Worm (Caenorhabditis elegans) whole organism, L2 larva: ENCODE data around the gene clec-250.

ENCODE experiments used
- C34F6.9 ChIP-seq: fragments of 150-350 bp; optimal IDR thresholded peaks from 2 replicates; lab custom pipeline; 2014; ENCODE audit warnings: missing biosample characterization, missing genetic modification characterization
- F13H6.1 ChIP-seq: sonication (generic microtip); optimal IDR thresholded peaks from 2 replicates; lab custom pipeline; 2016; ENCODE audit warnings: missing genetic modification characterization, missing compliant biosample characterization
- alr-1 ChIP-seq: fragments of 150-350 bp; optimal IDR thresholded peaks from 2 replicates; lab custom pipeline; 2014; ENCODE audit warnings: missing biosample characterization, missing genetic modification characterization
- ama-1 ChIP-seq: fragments of 150-350 bp; optimal IDR thresholded peaks from 2 replicates; lab custom pipeline; 2018; ENCODE audit warnings: inconsistent platforms
- ceh-16 ChIP-seq: fragments of 150-350 bp; optimal IDR thresholded peaks from 2 replicates; lab custom pipeline; 2014; ENCODE audit warnings: missing biosample characterization, missing genetic modification characterization
- ceh-82 ChIP-seq: fragments of 150-350 bp; optimal IDR thresholded peaks from 2 replicates; lab custom pipeline; 2014; ENCODE audit warnings: missing biosample characterization, missing genetic modification characterization
- crh-2 ChIP-seq: sonication (generic microtip); optimal IDR thresholded peaks from 2 replicates; lab custom pipeline; 2017; ENCODE audit warnings: missing biosample characterization, missing genetic modification characterization
- elt-1 ChIP-seq: fragments of 150-350 bp; optimal IDR thresholded peaks from 2 replicates; lab custom pipeline; 2014; ENCODE audit warnings: missing biosample characterization, missing genetic modification characterization
- elt-3 ChIP-seq: sonication (generic microtip); optimal IDR thresholded peaks from 2 replicates; lab custom pipeline; 2017; ENCODE audit warnings: missing biosample characterization, missing genetic modification characterization
- fos-1 ChIP-seq: fragments of 150-350 bp; optimal IDR thresholded peaks from 2 replicates; lab custom pipeline; 2014; ENCODE audit warnings: missing biosample characterization, missing genetic modification characterization
- lin-11 ChIP-seq: fragments of 150-350 bp; sonication (generic microtip); optimal IDR thresholded peaks from 2 replicates; lab custom pipeline; 2014; ENCODE audit warnings: missing biosample characterization, missing genetic modification characterization, inconsistent platforms, mixed read lengths
- lin-39 ChIP-seq: fragments of 150-350 bp; optimal IDR thresholded peaks from 2 replicates; lab custom pipeline; 2014; ENCODE audit warnings: missing biosample characterization, missing genetic modification reagents, missing genetic modification characterization
- lsy-2 ChIP-seq, 2 experiments: fragments of 150-350 bp in 1 of 2; sonication (generic microtip) in 1 of 2; optimal IDR thresholded peaks; 2 replicates each; lab custom pipeline; 2014 to 2017; ENCODE audit warnings: missing biosample characterization in 2 of 2, missing genetic modification characterization in 2 of 2
- mab-5 ChIP-seq: fragments of 150-350 bp; optimal IDR thresholded peaks from 2 replicates; lab custom pipeline; 2014; ENCODE audit warnings: missing biosample characterization, missing genetic modification characterization
- mbf-1 ChIP-seq: sonication (generic microtip); optimal IDR thresholded peaks from 2 replicates; lab custom pipeline; 2017; ENCODE audit warnings: missing biosample characterization, missing genetic modification characterization
- mdl-1 ChIP-seq, 2 experiments: fragments of 150-350 bp in 1 of 2; sonication (generic microtip) in 1 of 2; optimal IDR thresholded peaks; 2 replicates each; lab custom pipeline; 2017; ENCODE audit warnings: missing biosample characterization in 2 of 2, missing genetic modification characterization in 2 of 2
- nhr-10 ChIP-seq: sonication (generic microtip); optimal IDR thresholded peaks from 2 replicates; lab custom pipeline; 2017; ENCODE audit warnings: missing biosample characterization, missing genetic modification characterization
- nhr-11 ChIP-seq: fragments of 150-350 bp; optimal IDR thresholded peaks from 2 replicates; lab custom pipeline; 2014; ENCODE audit warnings: missing biosample characterization, missing genetic modification characterization
- nhr-129 ChIP-seq: fragments of 150-350 bp; optimal IDR thresholded peaks from 2 replicates; lab custom pipeline; 2014; ENCODE audit warnings: missing biosample characterization, missing genetic modification characterization
- nhr-21 ChIP-seq: fragments of 150-350 bp; optimal IDR thresholded peaks from 2 replicates; lab custom pipeline; 2014; ENCODE audit warnings: missing biosample characterization, missing genetic modification characterization
- nhr-23 ChIP-seq: fragments of 150-350 bp; optimal IDR thresholded peaks from 2 replicates; lab custom pipeline; 2014; ENCODE audit warnings: missing biosample characterization, missing genetic modification reagents, missing genetic modification characterization
- nhr-237 ChIP-seq: fragments of 150-350 bp; optimal IDR thresholded peaks from 2 replicates; lab custom pipeline; 2014; ENCODE audit warnings: missing biosample characterization, missing genetic modification characterization
- nhr-6 ChIP-seq: fragments of 150-350 bp; optimal IDR thresholded peaks from 2 replicates; lab custom pipeline; 2014; ENCODE audit warnings: missing biosample characterization, missing genetic modification characterization
- peb-1 ChIP-seq: fragments of 150-350 bp; optimal IDR thresholded peaks from 2 replicates; lab custom pipeline; 2014; ENCODE audit warnings: missing biosample characterization, missing genetic modification characterization
- skn-1 ChIP-seq: sonication (generic microtip); optimal IDR thresholded peaks from 2 replicates; lab custom pipeline; 2017; ENCODE audit warnings: missing biosample characterization, missing genetic modification characterization
- sma-3 ChIP-seq: sonication (generic microtip); optimal IDR thresholded peaks from 2 replicates; lab custom pipeline; 2016; ENCODE audit warnings: missing genetic modification reagents, missing genetic modification characterization, missing compliant biosample characterization
- sma-9 ChIP-seq, 2 experiments: fragments of 150-350 bp in 1 of 2; sonication (generic microtip) in 1 of 2; optimal IDR thresholded peaks; 2 replicates each; lab custom pipeline; 2014 to 2016; ENCODE audit warnings: missing genetic modification characterization in 2 of 2, mild to moderate bottlenecking in 1 of 2, missing biosample characterization in 1 of 2, missing compliant biosample characterization in 1 of 2, missing genetic modification reagents in 1 of 2, moderate library complexity in 1 of 2
- snpc-4 ChIP-seq: fragments of 150-350 bp; optimal IDR thresholded peaks from 2 replicates; lab custom pipeline; 2014; ENCODE audit warnings: missing biosample characterization, missing genetic modification characterization
- unc-39 ChIP-seq: fragments of 150-350 bp; optimal IDR thresholded peaks from 2 replicates; lab custom pipeline; 2014; ENCODE audit warnings: missing biosample characterization, missing genetic modification characterization
- unc-62 ChIP-seq: fragments of 150-350 bp; optimal IDR thresholded peaks from 2 replicates; lab custom pipeline; 2014; ENCODE audit warnings: missing biosample characterization, missing genetic modification reagents, missing genetic modification characterization
- zag-1 ChIP-seq: fragments of 150-350 bp; optimal IDR thresholded peaks from 2 replicates; lab custom pipeline; 2014; ENCODE audit warnings: missing biosample characterization, missing genetic modification characterization
- ztf-1 ChIP-seq: fragments of 200-800 bp; sonication (Bioruptor generic); conservative IDR thresholded peaks from 2 replicates; pipeline ENCODE4 v1.3.6; 2022; ENCODE audit warnings: missing genetic modification characterization, missing compliant biosample characterization
- ztf-11 ChIP-seq: sonication (generic microtip); optimal IDR thresholded peaks from 2 replicates; lab custom pipeline; 2017; ENCODE audit warnings: missing biosample characterization, missing genetic modification characterization
- ztf-4 ChIP-seq: fragments of 150-350 bp; optimal IDR thresholded peaks from 2 replicates; lab custom pipeline; 2014; ENCODE audit warnings: missing biosample characterization, missing genetic modification characterization

The clec-250 gene

DNA sequence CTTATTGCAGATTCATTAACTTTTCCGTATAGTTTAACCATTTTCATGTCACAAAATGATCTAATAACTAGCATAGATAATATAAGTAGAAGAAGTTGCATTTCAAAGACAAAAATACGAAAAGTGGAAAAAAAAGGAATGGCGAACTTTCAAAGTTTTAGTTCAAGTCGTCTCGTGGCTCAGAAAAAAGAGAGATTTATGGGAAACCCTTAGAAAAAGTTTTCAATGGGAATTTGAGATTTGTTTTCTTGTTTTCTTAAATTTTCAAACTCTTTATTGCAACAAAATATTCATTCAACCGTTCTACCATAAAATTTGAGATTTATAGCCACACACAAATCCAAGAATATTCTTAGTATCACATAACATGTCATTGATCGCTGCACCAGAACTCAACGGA is at the start of gene clec-250:
Gene clec-250 (minus strand): TSS at position 101 of the 400 bp plus-strand sequence.
- TF ChIP-seq mdl-1 (tag; optimal IDR thresholded peaks at IDR 0.05; lab: Kevin White, UChicago), result no peak
- TF ChIP-seq ceh-82 (tag; lab: Kevin White, UChicago), result no peak
- TF ChIP-seq zag-1 (tag; lab: Kevin White, UChicago), result no peak
- TF ChIP-seq elt-1 (tag; lab: Kevin White, UChicago), result no peak
- TF ChIP-seq mbf-1 (tag; lab: Kevin White, UChicago), result no peak
- TF ChIP-seq lsy-2 (tag; optimal IDR thresholded peaks at IDR 0.05; lab: Kevin White, UChicago), result no peak
- no peak for TF ChIP-seq alr-1 (tag; lab: Kevin White, UChicago)
- TF ChIP-seq ztf-11 (tag; lab: Kevin White, UChicago), result no peak
- no peak for TF ChIP-seq unc-39 (tag; lab: Kevin White, UChicago)
- TF ChIP-seq nhr-21 (tag; lab: Kevin White, UChicago), result no peak
- TF ChIP-seq nhr-10 (tag; lab: Kevin White, UChicago), result no peak
- no peak for TF ChIP-seq ztf-1 (GFP tag; lab: Robert Waterston, UW)
- no peak for TF ChIP-seq lin-11 (tag; lab: Kevin White, UChicago)
- no peak for TF ChIP-seq ama-1 (lab: Kevin White, UChicago)
- TF ChIP-seq mab-5 (tag; lab: Kevin White, UChicago), result no peak
- TF ChIP-seq nhr-6 (tag; lab: Kevin White, UChicago), result no peak
- TF ChIP-seq nhr-23 (tag; lab: Kevin White, UChicago), result no peak
- no peak for TF ChIP-seq ceh-16 (tag; lab: Kevin White, UChicago)
- TF ChIP-seq lin-39 (tag; lab: Kevin White, UChicago), result no peak
- TF ChIP-seq, all 48 proteins: peak for 0

DNA sequence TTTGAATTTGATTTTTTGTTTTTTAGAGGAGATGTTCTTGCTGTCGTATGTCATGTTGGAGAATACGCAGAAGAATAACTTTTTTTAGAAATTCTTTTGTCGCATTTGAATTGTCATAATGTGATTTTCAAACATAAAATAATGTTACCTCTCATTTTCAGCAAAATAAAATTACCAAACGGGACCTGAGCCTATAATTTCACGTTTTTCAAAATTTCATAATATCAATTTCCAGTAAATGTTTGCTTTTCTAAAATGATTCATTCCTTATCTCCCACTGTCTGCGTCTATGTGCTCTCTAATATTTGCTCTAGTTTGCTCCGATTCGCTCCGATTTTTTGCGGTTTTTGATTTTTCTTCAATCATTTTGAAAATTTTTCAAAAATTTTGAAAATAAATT is 48.6 kb upstream of the clec-250 start, which contains the start of gene nhr-231:
Gene nhr-231 (plus strand): TSS at position 301 of the 400 bp plus-strand sequence.
- TF ChIP-seq C34F6.9 (tag; lab: Kevin White, UChicago) (no peak), ceh-16 (tag; lab: Kevin White, UChicago) (no peak), fos-1 (peak; percentile 34), sma-3 (no peak), lin-11 (tag; lab: Kevin White, UChicago) (no peak)

DNA sequence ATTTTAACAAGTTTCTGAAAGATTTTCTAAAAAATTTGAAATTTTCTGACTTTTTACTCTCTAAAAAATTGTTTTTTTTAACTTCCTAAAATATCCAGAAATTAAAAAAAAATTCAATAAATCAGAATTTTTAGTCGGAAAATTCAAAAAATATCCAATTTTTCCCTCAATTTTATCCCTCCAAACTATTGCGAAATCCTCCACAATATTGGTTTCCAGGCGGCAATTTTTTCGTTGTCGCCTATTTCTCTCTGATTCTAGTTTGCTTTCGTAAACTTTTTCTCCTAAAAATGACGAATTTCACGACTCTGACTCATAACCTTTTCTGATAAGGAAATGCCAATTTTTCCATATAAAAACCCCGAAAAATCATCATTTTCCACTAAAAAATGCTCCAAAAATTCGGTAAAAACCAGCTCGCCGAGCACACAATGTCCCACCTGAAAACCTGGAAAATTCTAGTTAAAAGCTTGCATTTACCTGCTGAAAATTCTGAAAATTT is 45.5 kb upstream of the clec-250 start, which contains the start of gene Y17D7B.2:
Gene Y17D7B.2 (plus strand): TSS at position 323 of the 502 bp plus-strand sequence.
- no peak for TF ChIP-seq ceh-16 (tag; lab: Kevin White, UChicago)
- TF ChIP-seq mab-5 (tag; lab: Kevin White, UChicago), result no peak
- TF ChIP-seq ama-1 (lab: Kevin White, UChicago), result no peak
- TF ChIP-seq fos-1, result peak; percentile 73

DNA sequence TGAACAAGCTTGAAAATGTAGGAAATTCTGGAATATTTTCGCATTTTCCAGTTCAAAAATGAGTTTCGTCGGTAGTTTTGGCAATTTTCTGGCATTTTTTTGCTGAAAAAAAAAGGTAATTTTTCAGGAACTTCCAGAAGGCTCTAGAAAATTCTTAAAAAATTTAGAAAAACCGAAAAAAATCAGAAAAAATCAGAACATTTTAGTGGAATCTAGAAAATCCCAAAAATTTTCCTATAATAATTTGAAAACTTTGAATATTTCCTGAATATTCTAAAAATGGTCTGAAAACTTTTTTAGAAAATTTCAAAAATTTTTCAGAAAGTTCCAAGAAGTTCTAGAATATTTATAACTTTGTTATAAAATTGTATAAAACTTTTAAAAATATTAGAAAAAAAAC is 44.7 kb upstream of the clec-250 start, which contains the start of gene Y17D7B.3:
Gene Y17D7B.3 (minus strand): TSS at position 101 of the 400 bp plus-strand sequence.
- TF ChIP-seq alr-1 (tag; lab: Kevin White, UChicago), result no peak
- TF ChIP-seq ztf-1 (GFP tag; lab: Robert Waterston, UW), result no peak
- TF ChIP-seq elt-3 (tag; lab: Kevin White, UChicago), result no peak
- TF ChIP-seq nhr-11 (tag; lab: Kevin White, UChicago), result no peak
- TF ChIP-seq nhr-23 (tag; lab: Kevin White, UChicago), result no peak
- TF ChIP-seq ztf-4 (tag; lab: Kevin White, UChicago), result no peak
- no peak for TF ChIP-seq lin-39 (tag; lab: Kevin White, UChicago)
- no peak for TF ChIP-seq F13H6.1
- TF ChIP-seq peb-1 (tag; lab: Kevin White, UChicago), result no peak
- TF ChIP-seq snpc-4 (tag; lab: Kevin White, UChicago), result no peak
- TF ChIP-seq nhr-129 (tag; lab: Kevin White, UChicago), result no peak
- TF ChIP-seq nhr-21 (tag; lab: Kevin White, UChicago), result no peak
- no peak for TF ChIP-seq skn-1
- TF ChIP-seq fos-1, result no peak

DNA sequence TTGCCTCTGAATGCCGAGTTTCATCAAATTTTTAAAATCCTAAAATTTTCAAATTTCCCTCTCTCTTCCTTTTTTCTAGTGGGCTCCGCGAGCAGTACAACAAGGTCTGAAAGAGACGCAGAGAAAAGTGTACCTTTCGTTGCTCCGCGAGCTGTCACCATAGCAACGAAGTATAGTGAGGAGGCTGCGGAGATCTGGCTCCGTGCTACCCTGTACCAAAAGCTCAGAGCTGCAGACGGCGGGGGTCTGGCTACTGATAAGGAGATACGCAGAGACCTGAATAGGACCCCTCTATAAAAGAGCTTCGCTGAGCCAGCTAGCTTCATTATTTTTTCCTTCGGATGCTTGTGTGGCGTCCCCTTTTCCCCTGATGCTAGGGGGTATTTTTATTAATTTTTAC is 41.5 kb upstream of the clec-250 start, which contains the start of gene Y17D7B.10:
Gene Y17D7B.10 (plus strand): TSS at position 243 of the 400 bp plus-strand sequence.
- TF ChIP-seq lin-11 (tag; lab: Kevin White, UChicago) (peak; percentile 32), ceh-16 (tag; lab: Kevin White, UChicago) (no peak)

DNA sequence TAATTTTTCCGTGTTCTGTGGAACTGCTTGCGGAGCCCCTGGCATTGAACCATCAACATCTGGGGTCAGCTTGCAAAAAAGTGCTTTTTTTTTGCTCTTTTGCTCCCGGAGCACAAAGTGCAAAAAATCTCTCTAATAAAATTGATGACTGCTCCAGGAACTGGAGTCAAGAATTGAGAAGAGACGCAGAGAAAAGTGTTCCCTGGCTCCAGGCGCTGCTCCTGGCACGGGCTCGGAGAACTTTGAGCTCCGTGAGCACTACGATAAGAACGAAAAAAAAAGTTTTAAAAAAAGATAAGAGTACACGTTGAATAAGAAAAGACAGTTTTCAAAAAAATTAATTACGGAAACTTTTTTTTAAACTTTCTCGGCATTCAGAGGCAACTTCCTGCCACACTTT is 40.7 kb upstream of the clec-250 start:
- peak; percentile 11 for TF ChIP-seq crh-2 (tag; lab: Kevin White, UChicago)
- TF ChIP-seq fos-1, result peak; percentile 58
- peak; percentile 60 for TF ChIP-seq sma-9 (GFP tag; optimal IDR thresholded peaks at IDR 0.05; lab: Kevin White, UChicago)
- no peak for TF ChIP-seq sma-9 (tag; optimal IDR thresholded peaks at IDR 0.05; lab: Kevin White, UChicago)
- TF ChIP-seq nhr-237 (tag; lab: Kevin White, UChicago), result no peak
- TF ChIP-seq unc-62, result no peak
